Worm (Caenorhabditis elegans): ENCODE measurements around the gene F46C5.6.

- TF ChIP-seq med-1 (GFP tag; optimal IDR thresholded peaks at IDR 0.05; ENCODE audit: insufficient read depth) = no peak
- no peak for TF ChIP-seq cog-1 (tag; optimal IDR thresholded peaks at IDR 0.05)
- no peak for TF ChIP-seq ztf-29 (GFP tag; IDR thresholded peaks at IDR 0.05)
- no peak for TF ChIP-seq klf-2 (GFP tag; conservative IDR thresholded peaks at IDR 0.05)
- no peak for TF ChIP-seq ztf-23 (GFP tag; IDR thresholded peaks at IDR 0.05)
- TF ChIP-seq T22C8.4 (GFP tag; IDR thresholded peaks at IDR 0.05) = no peak
- no peak for TF ChIP-seq ref-1 (GFP tag; conservative IDR thresholded peaks at IDR 0.05)
- TF ChIP-seq flt-1 (GFP tag; IDR thresholded peaks at IDR 0.05) = no peak
- no peak for TF ChIP-seq tab-1 (GFP tag; IDR thresholded peaks at IDR 0.05)
Observed at ce11 chrII:8820126-8820972, 24.0 kb downstream of the F46C5.6 start.

Measured in whole organism, midembryonic.